Worm (Caenorhabditis elegans): ENCODE measurements around the gene lov-1.

Gene lov-1

DNA sequence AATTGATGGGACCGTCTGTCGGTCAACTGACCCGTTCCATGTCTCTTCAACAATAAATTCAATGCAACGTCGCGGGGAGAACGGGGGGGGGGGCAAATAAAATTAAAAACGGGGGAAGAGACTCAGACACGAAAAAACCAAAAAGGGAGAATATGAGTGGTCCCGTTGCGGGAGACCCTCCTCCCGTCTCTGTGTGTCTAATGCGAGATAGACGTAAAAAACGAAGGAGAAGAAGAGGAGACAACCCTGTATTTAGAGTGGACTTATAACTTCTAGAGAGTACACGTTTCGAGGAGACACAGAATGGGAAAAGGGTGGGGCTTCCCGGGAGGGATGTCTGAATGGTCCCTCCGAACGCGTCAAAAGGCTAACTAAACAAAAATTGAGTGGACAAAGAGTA is 56.2 kb downstream of the lov-1 start:
- TF ChIP-seq nhr-6 (tag; optimal IDR thresholded peaks at IDR 0.05) (no peak), peb-1 (tag; optimal IDR thresholded peaks at IDR 0.05) (no peak), nhr-25 (tag; optimal IDR thresholded peaks at IDR 0.05) (no peak), blmp-1 (tag; optimal IDR thresholded peaks at IDR 0.05; ENCODE audit: insufficient read depth) (no peak), lin-13 (GFP tag; optimal IDR thresholded peaks at IDR 0.05) (no peak), nhr-23 (tag; optimal IDR thresholded peaks at IDR 0.05) (no peak), elt-1 (tag; optimal IDR thresholded peaks at IDR 0.05) (no peak), snpc-4 (tag; optimal IDR thresholded peaks at IDR 0.05) (no peak), lsy-2 (tag; optimal IDR thresholded peaks at IDR 0.05) (no peak), nhr-21 (tag; optimal IDR thresholded peaks at IDR 0.05) (no peak), nhr-237 (tag; optimal IDR thresholded peaks at IDR 0.05) (no peak), lin-39 (tag; optimal IDR thresholded peaks at IDR 0.05) (no peak), R02D3.7 (tag; optimal IDR thresholded peaks at IDR 0.05) (no peak), unc-39 (tag; optimal IDR thresholded peaks at IDR 0.05) (no peak), alr-1 (tag; optimal IDR thresholded peaks at IDR 0.05) (no peak), F13H6.1 (tag; optimal IDR thresholded peaks at IDR 0.05) (no peak), ztf-4 (tag; optimal IDR thresholded peaks at IDR 0.05) (no peak), elt-3 (tag; optimal IDR thresholded peaks at IDR 0.05) (no peak), fos-1 (tag; optimal IDR thresholded peaks at IDR 0.05) (no peak)

DNA sequence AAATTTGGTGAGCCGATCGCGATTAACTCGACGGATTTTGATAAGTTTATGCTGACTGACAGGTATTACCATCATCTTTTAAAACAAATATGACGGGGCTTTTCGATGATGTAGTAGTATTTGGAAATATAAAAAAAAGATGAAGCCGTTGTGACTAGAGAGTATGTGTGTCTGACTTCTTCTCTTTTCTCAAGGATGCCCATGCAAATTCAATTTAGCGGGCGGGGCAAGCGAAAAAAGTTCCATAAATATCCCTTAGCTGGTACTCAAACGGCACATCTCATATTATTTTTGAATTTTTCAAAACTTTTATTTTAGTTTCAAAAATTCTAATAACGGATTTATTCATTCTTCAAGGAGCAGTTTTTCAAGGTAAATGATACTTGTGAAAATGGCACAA is 61.1 kb downstream of the lov-1 start, which contains the start of gene stg-1:
Gene stg-1, minus strand, starts transcription at position 153 of the 400 bp plus-strand sequence.
- TF ChIP-seq nhr-21 (tag; optimal IDR thresholded peaks at IDR 0.05) (no peak), nhr-23 (tag; optimal IDR thresholded peaks at IDR 0.05) (no peak), gmeb-1 (tag; optimal IDR thresholded peaks at IDR 0.05) (no peak), unc-55 (GFP tag; optimal IDR thresholded peaks at IDR 0.05) (no peak), sem-4 (tag; optimal IDR thresholded peaks at IDR 0.05) (no peak), crh-2 (tag; optimal IDR thresholded peaks at IDR 0.05) (no peak), Y55F3AM.14 (GFP tag; optimal IDR thresholded peaks at IDR 0.05) (no peak), nhr-237 (tag; optimal IDR thresholded peaks at IDR 0.05) (no peak), lin-39 (tag; optimal IDR thresholded peaks at IDR 0.05) (no peak), nhr-6 (tag; optimal IDR thresholded peaks at IDR 0.05) (no peak), elt-1 (tag; optimal IDR thresholded peaks at IDR 0.05) (no peak), elt-3 (tag; optimal IDR thresholded peaks at IDR 0.05) (no peak), snpc-4 (tag; optimal IDR thresholded peaks at IDR 0.05) (no peak), lin-11 (tag; optimal IDR thresholded peaks at IDR 0.05) (no peak), skn-1 (tag; optimal IDR thresholded peaks at IDR 0.05) (no peak), lin-13 (GFP tag; optimal IDR thresholded peaks at IDR 0.05) (no peak), blmp-1 (tag; optimal IDR thresholded peaks at IDR 0.05; ENCODE audit: insufficient read depth) (no peak), nhr-129 (tag; optimal IDR thresholded peaks at IDR 0.05) (no peak), aly-2 (tag; optimal IDR thresholded peaks at IDR 0.05) (no peak), fos-1 (tag; optimal IDR thresholded peaks at IDR 0.05) (no peak)
